Worm (Caenorhabditis elegans) whole organism, L2 larva: ENCODE results near the gene atl-1.

Source experiments
- C34F6.9 ChIP-seq: fragments of 150-350 bp; optimal IDR thresholded peaks from 2 replicates; lab custom pipeline; 2014; ENCODE audit warnings: missing biosample characterization, missing genetic modification characterization
- F13H6.1 ChIP-seq: sonication (generic microtip); optimal IDR thresholded peaks from 2 replicates; lab custom pipeline; 2016; ENCODE audit warnings: missing genetic modification characterization, missing compliant biosample characterization
- R02D3.7 ChIP-seq: fragments of 150-350 bp; optimal IDR thresholded peaks from 2 replicates; lab custom pipeline; 2014; ENCODE audit warnings: missing biosample characterization, missing genetic modification characterization
- Y55F3AM.14 ChIP-seq: fragments of 200-800 bp; sonication (Bioruptor generic); optimal IDR thresholded peaks from 2 replicates; lab custom pipeline; 2018; ENCODE audit warnings: mild to moderate bottlenecking, missing genetic modification characterization, missing compliant biosample characterization
- ZK546.5 ChIP-seq: sonication (generic microtip); optimal IDR thresholded peaks from 2 replicates; lab custom pipeline; 2017; ENCODE audit warnings: missing biosample characterization, missing genetic modification characterization
- alr-1 ChIP-seq: fragments of 150-350 bp; optimal IDR thresholded peaks from 2 replicates; lab custom pipeline; 2014; ENCODE audit warnings: missing biosample characterization, missing genetic modification characterization
- ama-1 ChIP-seq: fragments of 150-350 bp; optimal IDR thresholded peaks from 2 replicates; lab custom pipeline; 2018; ENCODE audit warnings: inconsistent platforms
- ceh-82 ChIP-seq: fragments of 150-350 bp; optimal IDR thresholded peaks from 2 replicates; lab custom pipeline; 2014; ENCODE audit warnings: missing biosample characterization, missing genetic modification characterization
- dmd-4 ChIP-seq: sonication (generic microtip); optimal IDR thresholded peaks from 2 replicates; lab custom pipeline; 2017; ENCODE audit warnings: missing biosample characterization, missing genetic modification characterization
- egl-27 ChIP-seq: sonication (generic microtip); optimal IDR thresholded peaks from 3 replicates; lab custom pipeline; 2017; ENCODE audit warnings: missing biosample characterization, missing genetic modification reagents, missing genetic modification characterization
- elt-1 ChIP-seq: fragments of 150-350 bp; optimal IDR thresholded peaks from 2 replicates; lab custom pipeline; 2014; ENCODE audit warnings: missing biosample characterization, missing genetic modification characterization
- fos-1 ChIP-seq: fragments of 150-350 bp; optimal IDR thresholded peaks from 2 replicates; lab custom pipeline; 2014; ENCODE audit warnings: missing biosample characterization, missing genetic modification characterization
- gmeb-1 ChIP-seq: fragments of 150-350 bp; optimal IDR thresholded peaks from 2 replicates; lab custom pipeline; 2014; ENCODE audit warnings: missing biosample characterization, missing genetic modification characterization
- lin-11 ChIP-seq: fragments of 150-350 bp; sonication (generic microtip); optimal IDR thresholded peaks from 2 replicates; lab custom pipeline; 2014; ENCODE audit warnings: missing biosample characterization, missing genetic modification characterization, inconsistent platforms, mixed read lengths
- lin-13 ChIP-seq: fragments of 150-350 bp; optimal IDR thresholded peaks from 2 replicates; lab custom pipeline; 2014; ENCODE audit warnings: missing biosample characterization, missing genetic modification reagents, missing genetic modification characterization
- lin-39 ChIP-seq: fragments of 150-350 bp; optimal IDR thresholded peaks from 2 replicates; lab custom pipeline; 2014; ENCODE audit warnings: missing biosample characterization, missing genetic modification reagents, missing genetic modification characterization
- mab-5 ChIP-seq: fragments of 150-350 bp; optimal IDR thresholded peaks from 2 replicates; lab custom pipeline; 2014; ENCODE audit warnings: missing biosample characterization, missing genetic modification characterization
- mbf-1 ChIP-seq: sonication (generic microtip); optimal IDR thresholded peaks from 2 replicates; lab custom pipeline; 2017; ENCODE audit warnings: missing biosample characterization, missing genetic modification characterization
- mdl-1 ChIP-seq, 2 experiments: fragments of 150-350 bp in 1 of 2; sonication (generic microtip) in 1 of 2; optimal IDR thresholded peaks; 2 replicates each; lab custom pipeline; 2017; ENCODE audit warnings: missing biosample characterization in 2 of 2, missing genetic modification characterization in 2 of 2
- nhr-10 ChIP-seq: sonication (generic microtip); optimal IDR thresholded peaks from 2 replicates; lab custom pipeline; 2017; ENCODE audit warnings: missing biosample characterization, missing genetic modification characterization
- nhr-129 ChIP-seq: fragments of 150-350 bp; optimal IDR thresholded peaks from 2 replicates; lab custom pipeline; 2014; ENCODE audit warnings: missing biosample characterization, missing genetic modification characterization
- nhr-23 ChIP-seq: fragments of 150-350 bp; optimal IDR thresholded peaks from 2 replicates; lab custom pipeline; 2014; ENCODE audit warnings: missing biosample characterization, missing genetic modification reagents, missing genetic modification characterization
- nhr-237 ChIP-seq: fragments of 150-350 bp; optimal IDR thresholded peaks from 2 replicates; lab custom pipeline; 2014; ENCODE audit warnings: missing biosample characterization, missing genetic modification characterization
- nhr-25 ChIP-seq: fragments of 150-350 bp; sonication (generic microtip); optimal IDR thresholded peaks from 3 replicates; lab custom pipeline; 2014; ENCODE audit warnings: missing biosample characterization, missing genetic modification characterization
- nhr-6 ChIP-seq: fragments of 150-350 bp; optimal IDR thresholded peaks from 2 replicates; lab custom pipeline; 2014; ENCODE audit warnings: missing biosample characterization, missing genetic modification characterization
- nhr-77 ChIP-seq: fragments of 150-350 bp; optimal IDR thresholded peaks from 2 replicates; lab custom pipeline; 2014; ENCODE audit warnings: missing biosample characterization, missing genetic modification characterization
- sem-4 ChIP-seq: fragments of 150-350 bp; optimal IDR thresholded peaks from 2 replicates; lab custom pipeline; 2014; ENCODE audit warnings: missing biosample characterization, missing genetic modification reagents, missing genetic modification characterization
- skn-1 ChIP-seq: sonication (generic microtip); optimal IDR thresholded peaks from 2 replicates; lab custom pipeline; 2017; ENCODE audit warnings: missing biosample characterization, missing genetic modification characterization
- sma-3 ChIP-seq: sonication (generic microtip); optimal IDR thresholded peaks from 2 replicates; lab custom pipeline; 2016; ENCODE audit warnings: missing genetic modification reagents, missing genetic modification characterization, missing compliant biosample characterization
- sma-9 ChIP-seq, 2 experiments: fragments of 150-350 bp in 1 of 2; sonication (generic microtip) in 1 of 2; optimal IDR thresholded peaks; 2 replicates each; lab custom pipeline; 2014 to 2016; ENCODE audit warnings: missing genetic modification characterization in 2 of 2, mild to moderate bottlenecking in 1 of 2, missing biosample characterization in 1 of 2, missing compliant biosample characterization in 1 of 2, missing genetic modification reagents in 1 of 2, moderate library complexity in 1 of 2
- snpc-4 ChIP-seq: fragments of 150-350 bp; optimal IDR thresholded peaks from 2 replicates; lab custom pipeline; 2014; ENCODE audit warnings: missing biosample characterization, missing genetic modification characterization
- unc-39 ChIP-seq: fragments of 150-350 bp; optimal IDR thresholded peaks from 2 replicates; lab custom pipeline; 2014; ENCODE audit warnings: missing biosample characterization, missing genetic modification characterization
- unc-55 ChIP-seq: fragments of 150-350 bp; sonication (generic microtip); optimal IDR thresholded peaks from 3 replicates; lab custom pipeline; 2014; ENCODE audit warnings: missing biosample characterization, missing genetic modification reagents, missing genetic modification characterization
- unc-62 ChIP-seq: fragments of 150-350 bp; optimal IDR thresholded peaks from 2 replicates; lab custom pipeline; 2014; ENCODE audit warnings: missing biosample characterization, missing genetic modification reagents, missing genetic modification characterization
- zag-1 ChIP-seq: fragments of 150-350 bp; optimal IDR thresholded peaks from 2 replicates; lab custom pipeline; 2014; ENCODE audit warnings: missing biosample characterization, missing genetic modification characterization
- ztf-1 ChIP-seq: fragments of 200-800 bp; sonication (Bioruptor generic); conservative IDR thresholded peaks from 2 replicates; pipeline ENCODE4 v1.3.6; 2022; ENCODE audit warnings: missing genetic modification characterization, missing compliant biosample characterization
- ztf-11 ChIP-seq: sonication (generic microtip); optimal IDR thresholded peaks from 2 replicates; lab custom pipeline; 2017; ENCODE audit warnings: missing biosample characterization, missing genetic modification characterization
- ztf-4 ChIP-seq: fragments of 150-350 bp; optimal IDR thresholded peaks from 2 replicates; lab custom pipeline; 2014; ENCODE audit warnings: missing biosample characterization, missing genetic modification characterization

The atl-1 gene

ce11 chrV:9673199-9673843, 27.9 kb upstream of the atl-1 start, which contains the start of gene sulp-8:
TSS of gene sulp-8 (minus strand) at chrV:9673667.
- TF ChIP-seq C34F6.9 (tag; lab: Kevin White, UChicago) (peak; percentile 32), ztf-11 (no peak)
- TF ChIP-seq, all 48 proteins: peak for 1

- TF ChIP-seq nhr-25 (tag; lab: Kevin White, UChicago) = no peak
- no peak for TF ChIP-seq nhr-10 (tag; lab: Kevin White, UChicago)
- no peak for TF ChIP-seq alr-1 (tag; lab: Kevin White, UChicago)
- TF ChIP-seq ceh-82 (tag; lab: Kevin White, UChicago) = no peak
- TF ChIP-seq snpc-4 (tag; lab: Kevin White, UChicago) = no peak
- TF ChIP-seq ama-1 (lab: Kevin White, UChicago) = no peak
- no peak for TF ChIP-seq ztf-4 (tag; lab: Kevin White, UChicago)
- TF ChIP-seq ztf-11 = no peak
- no peak for TF ChIP-seq nhr-77 (tag; lab: Kevin White, UChicago)
- no peak for TF ChIP-seq nhr-23 (tag; lab: Kevin White, UChicago)
- TF ChIP-seq nhr-6 (tag; lab: Kevin White, UChicago) = no peak
- TF ChIP-seq ztf-1 (GFP tag; lab: Robert Waterston, UW) = no peak
- TF ChIP-seq skn-1 (tag; lab: Kevin White, UChicago) = no peak
- TF ChIP-seq zag-1 (tag; lab: Kevin White, UChicago) = no peak
- TF ChIP-seq sma-3 (GFP tag; lab: Kevin White, UChicago) = no peak
- TF ChIP-seq lin-13 (GFP tag; lab: Kevin White, UChicago) = no peak
- TF ChIP-seq mbf-1 (tag; lab: Kevin White, UChicago) = no peak
Measured at ce11 chrV:9672495-9672894, 27.1 kb upstream of the atl-1 start.

ce11 chrV:9666394-9666793, 21.0 kb upstream of the atl-1 start, which contains the start of gene ZK287.1:
TSS of gene ZK287.1 (plus strand) at chrV:9666694.
- TF ChIP-seq unc-62 (GFP tag; lab: Kevin White, UChicago) (no peak), F13H6.1 (tag; lab: Kevin White, UChicago) (no peak), zag-1 (tag; lab: Kevin White, UChicago) (peak; percentile 28), nhr-6 (tag; lab: Kevin White, UChicago) (no peak), sem-4 (no peak), unc-55 (GFP tag; lab: Kevin White, UChicago) (peak; percentile 35), mbf-1 (tag; lab: Kevin White, UChicago) (no peak), egl-27 (tag; lab: Kevin White, UChicago) (peak; percentile 29)

DNA sequence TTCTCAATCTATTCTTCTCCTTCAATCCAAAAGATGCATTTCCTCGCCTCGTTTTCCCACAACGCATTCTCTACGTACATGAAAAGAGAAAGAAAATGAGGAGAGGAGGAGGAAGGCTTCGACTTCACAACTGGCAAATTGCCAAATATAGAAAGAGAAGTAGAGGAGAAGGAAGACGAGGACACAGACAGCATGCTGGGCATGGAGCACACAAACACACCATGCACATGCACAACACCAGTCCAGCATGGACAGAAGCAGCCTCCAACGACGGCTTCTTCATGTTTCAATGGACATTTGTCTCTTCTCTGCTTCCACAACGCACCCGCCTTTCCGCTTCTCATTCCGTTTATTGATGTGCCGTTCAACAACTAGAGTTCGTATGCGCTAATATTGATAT, 19.2 kb upstream of the atl-1 start:
- TF ChIP-seq nhr-6 (tag; lab: Kevin White, UChicago) (peak; percentile 10), skn-1 (tag; lab: Kevin White, UChicago) (no peak), nhr-237 (tag; lab: Kevin White, UChicago) (no peak), Y55F3AM.14 (GFP tag; lab: Kevin White, UChicago) (peak; percentile 39), lin-39 (no peak), F13H6.1 (tag; lab: Kevin White, UChicago) (no peak), C34F6.9 (tag; lab: Kevin White, UChicago) (peak; percentile 78), sma-3 (GFP tag; lab: Kevin White, UChicago) (no peak), alr-1 (tag; lab: Kevin White, UChicago) (no peak), mab-5 (tag; lab: Kevin White, UChicago) (peak; percentile 54), snpc-4 (tag; lab: Kevin White, UChicago) (no peak), gmeb-1 (tag; lab: Kevin White, UChicago) (no peak), R02D3.7 (tag; lab: Kevin White, UChicago) (no peak), mdl-1 (tag; optimal IDR thresholded peaks at IDR 0.05; lab: Kevin White, UChicago) (peak in 1 of 2 experiments; percentile 42), unc-39 (tag; lab: Kevin White, UChicago) (peak; percentile 28), sem-4 (no peak), nhr-129 (tag; lab: Kevin White, UChicago) (peak; percentile 64), sma-9 (GFP tag; optimal IDR thresholded peaks at IDR 0.05; lab: Kevin White, UChicago) (peak; percentile 59), sma-9 (tag; optimal IDR thresholded peaks at IDR 0.05; lab: Kevin White, UChicago) (no peak), lin-13 (GFP tag; lab: Kevin White, UChicago) (no peak), unc-55 (GFP tag; lab: Kevin White, UChicago) (peak; percentile 73), zag-1 (tag; lab: Kevin White, UChicago) (peak; percentile 72), nhr-77 (tag; lab: Kevin White, UChicago) (no peak), fos-1 (no peak), dmd-4 (no peak), elt-1 (no peak), ZK546.5 (tag; lab: Kevin White, UChicago) (no peak), lin-11 (tag; lab: Kevin White, UChicago) (peak; percentile 51)
